Fruit fly (Drosophila melanogaster) whole organism, embryonic: ENCODE data around the gene CG6136.

Experiments used
- Awh ChIP-seq: fragments of 200-800 bp; sonication (Bioruptor generic); IDR thresholded peaks from 2 replicates; pipeline ENCODE4, ENCODE4 v1.3.6; 2022; ENCODE audit warnings: missing biosample characterization, missing genetic modification characterization
- Bgb ChIP-seq: fragments of 200-800 bp; sonication (Bioruptor generic); IDR thresholded peaks from 2 replicates; pipeline ENCODE4 v1.3.6; 2022; ENCODE audit warnings: missing biosample characterization, missing genetic modification characterization; ENCODE audit not compliant: partially characterized antibody
- CG10321 ChIP-seq: fragments of 200-800 bp; sonication (Bioruptor generic); IDR thresholded peaks from 2 replicates; pipeline ENCODE4 v1.3.6; 2022; ENCODE audit warnings: missing biosample characterization, missing genetic modification characterization
- CG13296 ChIP-seq: fragments of 200-800 bp; sonication (Bioruptor generic); optimal IDR thresholded peaks from 3 replicates; lab custom pipeline; 2018; ENCODE audit warnings: missing biosample characterization, mild to moderate bottlenecking, missing genetic modification characterization
- CG13424 ChIP-seq: fragments of 200-800 bp; sonication (Bioruptor generic); optimal IDR thresholded peaks from 2 replicates; lab custom pipeline; 2019; ENCODE audit warnings: missing biosample characterization, mild to moderate bottlenecking, missing genetic modification characterization, moderate library complexity
- CG14667 ChIP-seq: fragments of 200-800 bp; sonication (Bioruptor generic); IDR thresholded peaks from 2 replicates; pipeline ENCODE4 v1.3.6; 2022; ENCODE audit warnings: missing biosample characterization, missing genetic modification characterization
- CG1529 ChIP-seq: fragments of 200-800 bp; sonication (Bioruptor generic); optimal IDR thresholded peaks from 3 replicates; lab custom pipeline; 2018; ENCODE audit warnings: missing biosample characterization, missing genetic modification characterization
- CG17359 ChIP-seq: fragments of 200-800 bp; sonication (Bioruptor generic); optimal IDR thresholded peaks from 3 replicates; lab custom pipeline; 2018; ENCODE audit warnings: missing biosample characterization, mild to moderate bottlenecking, missing genetic modification characterization, moderate library complexity
- CG17829 ChIP-seq: fragments of 200-800 bp; optimal IDR thresholded peaks from 2 replicates; lab custom pipeline; 2019; ENCODE audit warnings: missing biosample characterization, mild to moderate bottlenecking, missing genetic modification characterization, moderate library complexity
- CG2678 ChIP-seq: fragments of 200-800 bp; sonication (Bioruptor generic); optimal IDR thresholded peaks from 3 replicates; lab custom pipeline; 2019; ENCODE audit warnings: missing biosample characterization, mild to moderate bottlenecking, missing genetic modification characterization, moderate library complexity
- CG30431 ChIP-seq: fragments of 200-800 bp; sonication (Bioruptor generic); optimal IDR thresholded peaks from 2 replicates; lab custom pipeline; 2017; ENCODE audit warnings: missing biosample characterization, missing genetic modification characterization
- CG31224 ChIP-seq: fragments of 200-800 bp; sonication (Bioruptor generic); IDR thresholded peaks from 2 replicates; pipeline ENCODE4 v1.3.6; 2022; ENCODE audit warnings: missing biosample characterization, missing genetic modification characterization
- CG4730 ChIP-seq: fragments of 200-800 bp; sonication (Bioruptor generic); IDR thresholded peaks from 2 replicates; pipeline ENCODE4 v1.3.6; 2022; ENCODE audit warnings: missing biosample characterization, missing genetic modification characterization
- CG7357 ChIP-seq: fragments of 200-800 bp; sonication (Bioruptor generic); IDR thresholded peaks from 3 replicates; pipeline ENCODE4 v1.3.6; 2022; ENCODE audit warnings: missing biosample characterization, missing genetic modification characterization
- CoRest ChIP-seq: fragments of 200-800 bp; sonication (Bioruptor generic); optimal IDR thresholded peaks from 3 replicates; lab custom pipeline; 2018; ENCODE audit warnings: missing biosample characterization, mild to moderate bottlenecking, missing genetic modification characterization, moderate library complexity
- D ChIP-seq, 2 experiments: fragments of 200-800 bp in 1 of 2; fragments of >200 bp in 1 of 2; sonication (Bioruptor generic) in 1 of 2; optimal IDR thresholded peaks; 2 replicates in 1 of 2; 3 replicates in 1 of 2; lab custom pipeline; 2017; ENCODE audit warnings: mild to moderate bottlenecking in 1 of 2, missing biosample characterization in 1 of 2, missing genetic modification characterization in 1 of 2, missing genetic modification reagents in 1 of 2
- Dp ChIP-seq: fragments of 200-800 bp; sonication (Bioruptor generic); optimal IDR thresholded peaks from 2 replicates; lab custom pipeline; 2018; ENCODE audit warnings: missing biosample characterization, mild to moderate bottlenecking, missing genetic modification characterization, moderate library complexity
- Dref ChIP-seq: fragments of 200-800 bp; sonication (Bioruptor generic); IDR thresholded peaks from 2 replicates; pipeline ENCODE4 v1.3.6; 2022; ENCODE audit warnings: missing biosample characterization, missing genetic modification characterization
- HLH3B ChIP-seq: fragments of 200-800 bp; sonication (Bioruptor generic); IDR thresholded peaks from 2 replicates; pipeline ENCODE4 v1.3.6; 2022; ENCODE audit warnings: missing biosample characterization, missing genetic modification characterization
- Hsf ChIP-seq: fragments of 200-800 bp; sonication (Bioruptor generic); optimal IDR thresholded peaks from 3 replicates; lab custom pipeline; 2016; ENCODE audit warnings: missing biosample characterization, missing genetic modification characterization
- MESR4 ChIP-seq: fragments of 200-800 bp; sonication (Bioruptor generic); optimal IDR thresholded peaks from 2 replicates; lab custom pipeline; 2018; ENCODE audit warnings: missing biosample characterization, mild to moderate bottlenecking, missing genetic modification characterization, moderate library complexity
- MTF-1 ChIP-seq: fragments of 200-800 bp; sonication (Bioruptor generic); optimal IDR thresholded peaks from 2 replicates; lab custom pipeline; 2018; ENCODE audit warnings: missing biosample characterization, mild to moderate bottlenecking, missing genetic modification characterization, borderline replicate concordance
- NC2β ChIP-seq: fragments of 200-800 bp; sonication (Bioruptor generic); optimal IDR thresholded peaks from 2 replicates; lab custom pipeline; 2016; ENCODE audit warnings: missing biosample characterization, missing genetic modification characterization
- NFAT ChIP-seq: fragments of 200-800 bp; sonication (Bioruptor generic); IDR thresholded peaks from 2 replicates; pipeline ENCODE4 v1.3.6; 2022; ENCODE audit warnings: missing biosample characterization, missing genetic modification characterization
- Pdp1 ChIP-seq, 2 experiments: fragments of 200-800 bp; sonication (Bioruptor generic); optimal IDR thresholded peaks; 3 replicates each; lab custom pipeline; 2016; ENCODE audit warnings: missing biosample characterization in 2 of 2, missing genetic modification characterization in 2 of 2, mild to moderate bottlenecking in 1 of 2, moderate library complexity in 1 of 2
- Ptx1 ChIP-seq: fragments of 200-800 bp; sonication (Bioruptor generic); IDR thresholded peaks from 2 replicates; pipeline ENCODE4 v1.3.6; 2022; ENCODE audit warnings: missing biosample characterization, missing genetic modification characterization
- Scr ChIP-seq: fragments of 200-800 bp; sonication (Bioruptor generic); IDR thresholded peaks from 2 replicates; pipeline ENCODE4 v1.3.6; 2022; ENCODE audit warnings: missing biosample characterization, missing genetic modification characterization; ENCODE audit not compliant: partially characterized antibody
- Sox102F ChIP-seq: fragments of 200-800 bp; sonication (Bioruptor generic); optimal IDR thresholded peaks from 2 replicates; lab custom pipeline; 2018; ENCODE audit warnings: missing biosample characterization, mild to moderate bottlenecking, missing genetic modification characterization, moderate library complexity
- Trl ChIP-seq, 3 experiments: fragments of >200 bp in 2 of 3; fragments of 200-800 bp in 1 of 3; sonication (Bioruptor generic) in 1 of 3; optimal IDR thresholded peaks; 2 replicates in 1 of 3; 3 replicates in 2 of 3; lab custom pipeline; 2016 to 2017; ENCODE audit warnings: missing biosample characterization in 1 of 3, missing genetic modification characterization in 1 of 3
- ase ChIP-seq: fragments of 200-800 bp; sonication (Bioruptor generic); IDR thresholded peaks from 3 replicates; pipeline ENCODE4 v1.3.6; 2022; ENCODE audit warnings: missing biosample characterization, missing genetic modification characterization
- az2 ChIP-seq: fragments of 200-800 bp; sonication (Bioruptor generic); optimal IDR thresholded peaks from 3 replicates; lab custom pipeline; 2016; ENCODE audit warnings: missing biosample characterization, missing genetic modification characterization
- bigmax ChIP-seq: fragments of 200-800 bp; sonication (Bioruptor generic); optimal IDR thresholded peaks from 2 replicates; lab custom pipeline; 2018; ENCODE audit warnings: missing biosample characterization, mild to moderate bottlenecking, missing genetic modification characterization
- dm ChIP-seq: fragments of 200-800 bp; sonication (Bioruptor generic); optimal IDR thresholded peaks from 3 replicates; lab custom pipeline; 2016; ENCODE audit warnings: missing biosample characterization, missing genetic modification characterization
- fd64A ChIP-seq: fragments of 200-800 bp; sonication (Bioruptor generic); optimal IDR thresholded peaks from 3 replicates; lab custom pipeline; 2018; ENCODE audit warnings: missing biosample characterization, mild to moderate bottlenecking, missing genetic modification characterization
- gcm ChIP-seq: fragments of 200-800 bp; sonication (Bioruptor generic); optimal IDR thresholded peaks from 2 replicates; lab custom pipeline; 2019; ENCODE audit warnings: missing biosample characterization, mild to moderate bottlenecking, missing genetic modification characterization, moderate library complexity
- h ChIP-seq: fragments of >200 bp; optimal IDR thresholded peaks from 2 replicates; lab custom pipeline; 2017
- ind ChIP-seq: fragments of 200-800 bp; sonication (Bioruptor generic); optimal IDR thresholded peaks from 3 replicates; lab custom pipeline; 2016; ENCODE audit warnings: missing biosample characterization, missing genetic modification characterization
- inv ChIP-seq: fragments of 200-800 bp; sonication (Bioruptor generic); IDR thresholded peaks from 2 replicates; pipeline ENCODE4 v1.3.6; 2022; ENCODE audit warnings: missing biosample characterization, missing genetic modification characterization; ENCODE audit not compliant: partially characterized antibody
- jumu ChIP-seq: fragments of 200-800 bp; sonication (Bioruptor generic); optimal IDR thresholded peaks from 3 replicates; lab custom pipeline; 2016; ENCODE audit warnings: missing biosample characterization, missing genetic modification characterization
- lola ChIP-seq, 3 experiments: fragments of >200 bp in 2 of 3; fragments of 200-800 bp in 1 of 3; sonication (Bioruptor generic) in 1 of 3; optimal IDR thresholded peaks; 2 replicates each; lab custom pipeline; 2017 to 2019; ENCODE audit warnings: missing biosample characterization in 3 of 3, missing genetic modification characterization in 3 of 3, mild to moderate bottlenecking in 1 of 3, moderate library complexity in 1 of 3
- p53 ChIP-seq: fragments of 200-800 bp; sonication (Bioruptor generic); optimal IDR thresholded peaks from 2 replicates; lab custom pipeline; 2016; ENCODE audit warnings: missing biosample characterization, missing genetic modification characterization
- prd ChIP-seq, 3 experiments: fragments of >200 bp in 2 of 3; fragments of 200-800 bp in 1 of 3; sonication (Bioruptor generic) in 1 of 3; optimal IDR thresholded peaks in 2 of 3; IDR thresholded peaks in 1 of 3; 2 replicates in 2 of 3; 3 replicates in 1 of 3; pipeline versions ENCODE4 v1.3.6 to Lab custom; 2017 to 2022; ENCODE audit warnings: missing biosample characterization in 1 of 3, missing genetic modification characterization in 1 of 3
- pzg ChIP-seq: fragments of 200-800 bp; sonication (Bioruptor generic); optimal IDR thresholded peaks from 3 replicates; lab custom pipeline; 2018; ENCODE audit warnings: missing biosample characterization, mild to moderate bottlenecking, missing genetic modification characterization, moderate library complexity
- sens ChIP-seq: fragments of 200-800 bp; sonication (Bioruptor generic); peaks from one replicate; lab custom pipeline; 2016; ENCODE audit warnings: missing biosample characterization, missing genetic modification characterization
- sna ChIP-seq: fragments of 200-800 bp; sonication (Bioruptor generic); IDR thresholded peaks from 2 replicates; pipeline ENCODE4 v1.3.6; 2022; ENCODE audit warnings: missing biosample characterization, missing genetic modification characterization; ENCODE audit not compliant: partially characterized antibody
- zfh2 ChIP-seq: fragments of 200-800 bp; sonication (Bioruptor generic); optimal IDR thresholded peaks from 2 replicates; lab custom pipeline; 2016; ENCODE audit warnings: missing biosample characterization, missing genetic modification characterization

Gene CG6136

DNA sequence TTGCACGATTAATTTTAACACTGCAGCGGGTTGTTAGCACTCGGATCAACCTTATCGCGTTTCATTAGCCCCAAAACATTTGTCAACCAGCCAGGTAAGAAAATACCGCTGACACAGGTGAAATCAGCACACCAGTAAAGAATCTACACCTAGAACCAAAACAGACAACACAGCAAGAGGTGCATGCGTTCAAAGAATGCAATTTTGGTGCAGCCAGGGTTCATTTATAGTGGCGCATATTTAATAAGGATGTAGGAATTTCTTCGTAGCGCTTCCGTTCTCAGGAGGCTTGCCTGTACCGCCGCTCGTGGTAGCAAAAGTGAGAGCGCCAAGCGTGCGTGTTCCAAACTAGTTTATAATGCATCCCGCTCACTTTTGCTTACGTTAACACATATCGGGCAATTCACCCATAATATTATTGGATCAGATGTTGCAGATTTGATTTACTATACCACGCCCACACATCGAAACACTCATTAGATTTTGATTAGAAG, 29.5 kb downstream of the CG6136 start (continued):
- peak in 1 of 2 experiments; percentile 27 for TF ChIP-seq Trl (optimal IDR thresholded peaks at IDR 0.05; lab: Kevin White, UChicago)
- TF ChIP-seq Trl (GFP tag; optimal IDR thresholded peaks at IDR 0.05; lab: Kevin White, UChicago) = no peak
- no peak for TF ChIP-seq MTF-1
- peak; percentile 34; the same call in 1 of the 2 replicates for TF ChIP-seq CG14667 (GFP tag; lab: Robert Waterston, UW)
- TF ChIP-seq sens = peak; percentile 63
- TF ChIP-seq dm (GFP tag; lab: Kevin White, UChicago) = no peak
- TF ChIP-seq fd64A = no peak
- TF ChIP-seq Scr = peak; percentile 16; the same call in 1 of the 2 replicates
- peak; percentile 14 for TF ChIP-seq ind (GFP tag; lab: Kevin White, UChicago)
- no peak for TF ChIP-seq h
- peak in 1 of 2 experiments; percentile 4 for TF ChIP-seq Pdp1 (GFP tag; optimal IDR thresholded peaks at IDR 0.05; lab: Kevin White, UChicago)
- TF ChIP-seq CG4730 = 0 out of 2 replicates have a peak, but pooled peaks have one; percentile 5

dm6 chr3R:15340052-15340732, 31.8 kb downstream of the CG6136 start, which contains the start of gene SerRS-m:
Gene SerRS-m (plus strand): TSS chr3R:15340667.
- TF ChIP-seq CoRest (tag; lab: Kevin White, UChicago) (peak; percentile 18), bigmax (GFP tag; lab: Kevin White, UChicago) (no peak), Hsf (GFP tag; lab: Kevin White, UChicago) (no peak), Sox102F (GFP tag; lab: Kevin White, UChicago) (no peak), CG13296 (GFP tag; lab: Kevin White, UChicago) (no peak), prd (optimal IDR thresholded peaks at IDR 0.05; lab: Kevin White, UChicago) (no peak), prd (GFP tag; IDR thresholded peaks at IDR 0.05; lab: Robert Waterston, UW) (peak; percentile 21; the same call in 1 of the 3 replicates), CG1529 (no peak), jumu (GFP tag; lab: Kevin White, UChicago) (no peak), Awh (GFP tag; lab: Robert Waterston, UW) (no peak), NFAT (no peak), D (optimal IDR thresholded peaks at IDR 0.05; lab: Kevin White, UChicago) (no peak), D (GFP tag; optimal IDR thresholded peaks at IDR 0.05; lab: Kevin White, UChicago) (no peak), CG10321 (GFP tag; lab: Robert Waterston, UW) (no peak), lola (GFP tag; optimal IDR thresholded peaks at IDR 0.05; lab: Kevin White, UChicago) (peak in 1 of 3 experiments; percentile 9), CG2678 (tag; lab: Kevin White, UChicago) (no peak), Dref (GFP tag; lab: Robert Waterston, UW) (peak; percentile 45), CG13424 (tag; lab: Kevin White, UChicago) (peak; percentile 15), CG7357 (0 out of 3 replicates have a peak, but pooled peaks have one; percentile 6), zfh2 (no peak), HLH3B (GFP tag; lab: Robert Waterston, UW) (0 out of 2 replicates have a peak, but pooled peaks have one; percentile 18), sna (0 out of 2 replicates have a peak, but pooled peaks have one; percentile 25), CG17359 (tag; lab: Kevin White, UChicago) (peak; percentile 19), az2 (GFP tag; lab: Kevin White, UChicago) (no peak), ase (no peak), fd64A (no peak), NC2β (GFP tag; lab: Kevin White, UChicago) (no peak), Ptx1 (GFP tag; lab: Robert Waterston, UW) (no peak), pzg (GFP tag; lab: Kevin White, UChicago) (peak; percentile 3), inv (GFP tag; lab: Robert Waterston, UW) (no peak), CG17829 (tag; lab: Kevin White, UChicago) (peak; percentile 15), CG30431 (GFP tag; lab: Kevin White, UChicago) (no peak), Pdp1 (GFP tag; optimal IDR thresholded peaks at IDR 0.05; lab: Kevin White, UChicago) (peak in 1 of 2 experiments; percentile 13), Dp (GFP tag; lab: Kevin White, UChicago) (peak; percentile 25), gcm (GFP tag; lab: Kevin White, UChicago) (peak; percentile 29), MESR4 (GFP tag; lab: Kevin White, UChicago) (no peak), CG31224 (GFP tag; lab: Robert Waterston, UW) (no peak), p53 (no peak), Bgb (GFP tag; lab: Robert Waterston, UW) (0 out of 2 replicates have a peak, but pooled peaks have one; percentile 6)
